Fruit fly (Drosophila melanogaster) whole organism, adult: ENCODE results near the gene CG33090.

Experiments
- CG1620 ChIP-seq: fragments of 200-800 bp; sonication (Bioruptor generic); optimal IDR thresholded peaks from 2 replicates; lab custom pipeline; 2016; ENCODE audit warnings: missing biosample characterization, missing genetic modification characterization
- CG7045 ChIP-seq: fragments of 200-800 bp; sonication (Bioruptor generic); optimal IDR thresholded peaks from 2 replicates; lab custom pipeline; 2017; ENCODE audit warnings: missing biosample characterization, mild to moderate bottlenecking, missing genetic modification characterization
- Crg-1 ChIP-seq: fragments of 200-800 bp; sonication (Bioruptor generic); optimal IDR thresholded peaks from 2 replicates; lab custom pipeline; 2016; ENCODE audit warnings: missing biosample characterization, missing genetic modification characterization
- Hr96 ChIP-seq: fragments of 200-800 bp; sonication (Bioruptor generic); optimal IDR thresholded peaks from 2 replicates; lab custom pipeline; 2016; ENCODE audit warnings: missing biosample characterization, missing genetic modification characterization
- cnc ChIP-seq, 2 experiments: fragments of >200 bp; optimal IDR thresholded peaks; 2 replicates each; lab custom pipeline; 2017
- kay ChIP-seq: fragments of 200-800 bp; sonication (Bioruptor generic); peaks from one replicate; lab custom pipeline; 2016; ENCODE audit warnings: missing biosample characterization, missing genetic modification characterization, borderline replicate concordance
- pad ChIP-seq: fragments of 200-800 bp; sonication (Bioruptor generic); optimal IDR thresholded peaks from 3 replicates; lab custom pipeline; 2017; ENCODE audit warnings: missing biosample characterization, missing genetic modification characterization, mild to moderate bottlenecking, moderate library complexity, missing genetic modification reagents
- tj ChIP-seq: fragments of 200-800 bp; sonication (Bioruptor generic); optimal IDR thresholded peaks from 3 replicates; lab custom pipeline; 2017; ENCODE audit warnings: missing biosample characterization, mild to moderate bottlenecking, missing genetic modification characterization, moderate library complexity

dm6 chr2L:14370777-14371096 lies 36.8 kb downstream of the CG33090 start:
- no peak for TF ChIP-seq kay
- no peak for TF ChIP-seq Crg-1 (GFP tag; lab: Kevin White, UChicago)
- TF ChIP-seq CG1620 = no peak
- TF ChIP-seq Hr96 (GFP tag; lab: Kevin White, UChicago) = no peak
- no peak for TF ChIP-seq pad (GFP tag; lab: Kevin White, UChicago)
- no peak for TF ChIP-seq cnc (optimal IDR thresholded peaks at IDR 0.05; lab: Kevin White, UChicago)
- TF ChIP-seq CG7045 (GFP tag; lab: Kevin White, UChicago) = no peak
- TF ChIP-seq tj (GFP tag; lab: Kevin White, UChicago) = no peak
